Worm (Caenorhabditis elegans): Measurements from ENCODE around the gene str-255.
A peak's percentile ranks its signal among the peaks of the same experiment; 100 is the strongest.

- TF ChIP-seq hmg-11 (tag; optimal IDR thresholded peaks at IDR 0.05) = no peak
- no peak for TF ChIP-seq fkh-10 (GFP tag; optimal IDR thresholded peaks at IDR 0.05)
- TF ChIP-seq nhr-11 (tag; optimal IDR thresholded peaks at IDR 0.05) = no peak
- peak; percentile 35 for TF ChIP-seq nfya-1 (tag; optimal IDR thresholded peaks at IDR 0.05; ENCODE audit: insufficient read depth)
- no peak for TF ChIP-seq elt-3 (tag; optimal IDR thresholded peaks at IDR 0.05)
- no peak for TF ChIP-seq zag-1 (tag; optimal IDR thresholded peaks at IDR 0.05)
- no peak for TF ChIP-seq ama-1 (optimal IDR thresholded peaks at IDR 0.05)
- no peak for TF ChIP-seq unc-62 (GFP tag; optimal IDR thresholded peaks at IDR 0.05)
- TF ChIP-seq nhr-77 (tag; optimal IDR thresholded peaks at IDR 0.05) = no peak
- TF ChIP-seq snpc-4 (tag; optimal IDR thresholded peaks at IDR 0.05) = no peak
- TF ChIP-seq jun-1 (tag; optimal IDR thresholded peaks at IDR 0.05) = no peak
These were observed 29.3 kb downstream of the str-255 start for ce11 chrV:2134340-2134739.
